Fruit fly (Drosophila melanogaster): ENCODE measurements around the gene CG4066.

DNA sequence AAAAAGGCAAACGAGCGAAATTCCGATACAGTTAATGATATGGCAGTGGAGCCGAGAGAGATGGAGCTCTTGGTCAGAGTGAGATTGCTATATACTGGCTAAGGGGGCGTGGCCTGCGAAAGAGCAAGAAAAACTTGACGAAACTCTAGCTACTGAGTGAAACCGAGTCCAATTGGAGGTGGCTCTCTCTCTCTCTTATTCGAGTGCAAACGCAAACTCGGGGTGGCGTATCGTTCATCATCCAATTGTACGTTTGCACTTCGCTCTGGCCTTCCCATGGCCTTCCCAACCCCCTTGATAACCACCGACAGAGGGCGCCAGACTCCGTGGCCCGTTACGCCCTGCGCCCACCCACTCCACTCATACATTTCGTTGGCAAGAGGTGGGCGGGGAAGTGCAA is 32.1 kb upstream of the CG4066 start:
- TF ChIP-seq EcR (GFP tag; optimal IDR thresholded peaks at IDR 0.05) (no peak), Dll (optimal IDR thresholded peaks at IDR 0.05) (no peak), pan (optimal IDR thresholded peaks at IDR 0.05) (no peak), usp (GFP tag; optimal IDR thresholded peaks at IDR 0.05) (no peak), psq (optimal IDR thresholded peaks at IDR 0.05) (no peak), CG8478 (optimal IDR thresholded peaks at IDR 0.05) (peak; percentile 36)
